Worm (Caenorhabditis elegans) whole organism, young adult: ENCODE data around the gene spn-4.

Experiments
- him-1 ChIP-seq: sonication (generic microtip); optimal IDR thresholded peaks from 2 replicates; lab custom pipeline; 2016; ENCODE audit warnings: missing genotype, missing genetic modification reagents, missing genetic modification characterization, missing compliant biosample characterization
- let-607 ChIP-seq, 2 experiments: fragments of 200-800 bp in 1 of 2; sonication (Bioruptor generic) in 1 of 2; sonication (generic microtip) in 1 of 2; optimal IDR thresholded peaks; 2 replicates each; lab custom pipeline; 2016 to 2018; ENCODE audit warnings: mild to moderate bottlenecking in 2 of 2, missing compliant biosample characterization in 2 of 2, missing genetic modification characterization in 2 of 2, moderate library complexity in 2 of 2, missing genotype in 1 of 2
- nfyb-1 ChIP-seq: fragments of 200-800 bp; sonication (Bioruptor generic); IDR thresholded peaks from 2 replicates; pipeline ENCODE4 v1.3.6; 2022; ENCODE audit warnings: missing genetic modification reagents, missing genetic modification characterization, missing compliant biosample characterization
- unc-62 ChIP-seq: fragments of 150-350 bp; optimal IDR thresholded peaks from 2 replicates; lab custom pipeline; 2014; ENCODE audit warnings: missing biosample characterization, missing genetic modification reagents, missing genetic modification characterization

ce11 chrV:6831539-6831938 is 46.8 kb upstream of the spn-4 start:
- TF ChIP-seq let-607 (tag; optimal IDR thresholded peaks at IDR 0.05; lab: Kevin White, UChicago), result no peak
- no peak for TF ChIP-seq him-1 (tag; lab: Kevin White, UChicago)
- no peak for TF ChIP-seq unc-62
- no peak for TF ChIP-seq nfyb-1 (GFP tag; lab: Robert Waterston, UW)
